In the genomic region with DNA sequence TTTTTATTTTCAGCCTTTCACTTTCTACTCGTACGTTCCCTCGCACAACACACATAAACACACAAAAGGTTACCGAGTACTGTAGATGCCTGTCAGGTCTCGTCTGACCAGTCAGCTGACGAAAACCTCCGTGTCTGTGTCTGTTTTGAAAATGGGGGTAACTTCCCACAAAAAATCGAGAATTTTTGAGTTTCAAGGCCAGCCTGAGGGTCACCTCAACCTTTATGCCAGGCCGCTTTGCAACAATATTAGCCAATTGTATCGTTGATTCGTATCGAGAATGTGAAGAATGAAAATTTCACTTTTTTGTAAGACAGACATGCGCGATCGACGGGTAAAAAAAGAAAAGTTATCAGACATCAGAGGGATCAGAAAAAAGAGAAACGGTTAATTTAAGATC, we compare ENCODE assay signal across 5 worm cellular contexts.
TF ChIP-seq lines count a peak whose summit lies in the region.

No protein-coding gene starts in this region.

TF ChIP-seq in whole organism, L1 larva, 84 proteins besides CTCF, POLR2A, EP300 and RAD21 (continues in another document):
- TF ChIP-seq ces-1 (GFP tag; optimal IDR thresholded peaks at IDR 0.05; lab: Kevin White, UChicago) (no peak), lsy-2 (tag; optimal IDR thresholded peaks at IDR 0.05; lab: Kevin White, UChicago) (peak; percentile 56 to 84), sup-37 (GFP tag; optimal IDR thresholded peaks at IDR 0.05; lab: Kevin White, UChicago) (no peak), snu-23 (GFP tag; optimal IDR thresholded peaks at IDR 0.05; lab: Kevin White, UChicago) (peak; percentile 83), nhr-85 (tag; lab: Kevin White, UChicago) (peak; percentile 100), efl-3 (GFP tag; optimal IDR thresholded peaks at IDR 0.05; lab: Kevin White, UChicago) (no peak), unc-86 (tag; optimal IDR thresholded peaks at IDR 0.05; lab: Kevin White, UChicago) (no peak), ceh-88 (GFP tag; IDR thresholded peaks at IDR 0.05; lab: Robert Waterston, UW) (peak; percentile 29; the same call in 1 of the 2 replicates), dpl-1 (GFP tag; optimal IDR thresholded peaks at IDR 0.05; lab: Kevin White, UChicago) (peak in 2 of 3 experiments; percentile 22 to 36), isw-1 (GFP tag; IDR thresholded peaks at IDR 0.05; lab: Robert Waterston, UW) (no peak), mab-9 (GFP tag; IDR thresholded peaks at IDR 0.05; lab: Robert Waterston, UW) (0 out of 2 replicates have a peak, but pooled peaks have one; percentile 23), fkh-4 (tag; optimal IDR thresholded peaks at IDR 0.05; lab: Kevin White, UChicago; ENCODE audit: borderline replicate concordance) (no peak), nhr-19 (GFP tag; conservative IDR thresholded peaks at IDR 0.05; lab: Robert Waterston, UW) (peak; percentile 41; the same call in 1 of the 2 replicates), grh-1 (GFP tag; IDR thresholded peaks at IDR 0.05; lab: Robert Waterston, UW) (peak; percentile 87), lin-13 (GFP tag; optimal IDR thresholded peaks at IDR 0.05; lab: Kevin White, UChicago) (peak; percentile 55), pag-3 (tag; optimal IDR thresholded peaks at IDR 0.05; lab: Kevin White, UChicago; ENCODE audit: borderline replicate concordance, insufficient read depth) (no peak)

TF ChIP-seq in whole organism, L2 larva, 48 proteins besides CTCF, POLR2A, EP300 and RAD21 (continues in another document):
- TF ChIP-seq unc-55 (GFP tag; optimal IDR thresholded peaks at IDR 0.05; lab: Kevin White, UChicago) (no peak), alr-1 (tag; optimal IDR thresholded peaks at IDR 0.05; lab: Kevin White, UChicago) (no peak), mdl-1 (tag; optimal IDR thresholded peaks at IDR 0.05; lab: Kevin White, UChicago) (no peak), ama-1 (optimal IDR thresholded peaks at IDR 0.05; lab: Kevin White, UChicago) (no peak), elt-1 (tag; optimal IDR thresholded peaks at IDR 0.05; lab: Kevin White, UChicago) (no peak), egl-27 (tag; optimal IDR thresholded peaks at IDR 0.05; lab: Kevin White, UChicago) (peak; percentile 32), elt-3 (tag; optimal IDR thresholded peaks at IDR 0.05; lab: Kevin White, UChicago) (no peak), nhr-77 (tag; optimal IDR thresholded peaks at IDR 0.05; lab: Kevin White, UChicago) (no peak), nhr-11 (tag; optimal IDR thresholded peaks at IDR 0.05; lab: Kevin White, UChicago) (no peak), snpc-4 (tag; optimal IDR thresholded peaks at IDR 0.05; lab: Kevin White, UChicago) (peak; percentile 16), dmd-4 (tag; optimal IDR thresholded peaks at IDR 0.05; lab: Kevin White, UChicago) (no peak), nhr-6 (tag; optimal IDR thresholded peaks at IDR 0.05; lab: Kevin White, UChicago) (peak; percentile 73), nhr-10 (tag; optimal IDR thresholded peaks at IDR 0.05; lab: Kevin White, UChicago) (no peak), F13H6.1 (tag; optimal IDR thresholded peaks at IDR 0.05; lab: Kevin White, UChicago) (peak; percentile 48), ztf-1 (GFP tag; conservative IDR thresholded peaks at IDR 0.05; lab: Robert Waterston, UW) (no peak), ztf-4 (tag; optimal IDR thresholded peaks at IDR 0.05; lab: Kevin White, UChicago) (peak; percentile 16), zag-1 (tag; optimal IDR thresholded peaks at IDR 0.05; lab: Kevin White, UChicago) (no peak), lin-11 (tag; optimal IDR thresholded peaks at IDR 0.05; lab: Kevin White, UChicago) (no peak), lin-39 (tag; optimal IDR thresholded peaks at IDR 0.05; lab: Kevin White, UChicago) (no peak)

TF ChIP-seq in whole organism, L3 larva, 47 proteins besides CTCF, POLR2A, EP300 and RAD21 (continues in another document):
- TF ChIP-seq elt-2 (tag; optimal IDR thresholded peaks at IDR 0.05; lab: Kevin White, UChicago) (no peak), ztf-4 (tag; optimal IDR thresholded peaks at IDR 0.05; lab: Kevin White, UChicago) (no peak), R02D3.7 (tag; optimal IDR thresholded peaks at IDR 0.05; lab: Kevin White, UChicago) (peak; percentile 6), mml-1 (tag; optimal IDR thresholded peaks at IDR 0.05; lab: Kevin White, UChicago) (no peak), nhr-23 (tag; optimal IDR thresholded peaks at IDR 0.05; lab: Kevin White, UChicago) (peak; percentile 66), fkh-10 (GFP tag; optimal IDR thresholded peaks at IDR 0.05; lab: Kevin White, UChicago) (no peak), nfya-1 (tag; optimal IDR thresholded peaks at IDR 0.05; lab: Kevin White, UChicago; ENCODE audit: insufficient read depth) (peak; percentile 1), ceh-9 (tag; optimal IDR thresholded peaks at IDR 0.05; lab: Kevin White, UChicago) (no peak), ama-1 (optimal IDR thresholded peaks at IDR 0.05; lab: Kevin White, UChicago) (no peak), elt-1 (tag; optimal IDR thresholded peaks at IDR 0.05; lab: Kevin White, UChicago) (peak; percentile 29), mdl-1 (tag; optimal IDR thresholded peaks at IDR 0.05; lab: Kevin White, UChicago) (no peak), daf-12 (tag; optimal IDR thresholded peaks at IDR 0.05; lab: Kevin White, UChicago) (no peak), nhr-43 (tag; optimal IDR thresholded peaks at IDR 0.05; lab: Kevin White, UChicago; ENCODE audit: poor library complexity, severe bottlenecking) (peak; percentile 10), unc-39 (tag; optimal IDR thresholded peaks at IDR 0.05; lab: Kevin White, UChicago) (no peak), nhr-25 (tag; optimal IDR thresholded peaks at IDR 0.05; lab: Kevin White, UChicago) (peak; percentile 97), ceh-82 (tag; optimal IDR thresholded peaks at IDR 0.05; lab: Kevin White, UChicago) (no peak), aly-2 (tag; optimal IDR thresholded peaks at IDR 0.05; lab: Kevin White, UChicago) (no peak), hmg-11 (tag; optimal IDR thresholded peaks at IDR 0.05; lab: Kevin White, UChicago) (no peak), lsy-12 (tag; optimal IDR thresholded peaks at IDR 0.05; lab: Kevin White, UChicago) (no peak)

TF ChIP-seq in whole organism, L4 larva, 104 proteins besides CTCF, POLR2A, EP300 and RAD21 (continues in another document):
- TF ChIP-seq lin-38 (GFP tag; IDR thresholded peaks at IDR 0.05; lab: Robert Waterston, UW) (0 out of 2 replicates have a peak, but pooled peaks have one; percentile 27), nhr-11 (tag; optimal IDR thresholded peaks at IDR 0.05; lab: Kevin White, UChicago) (no peak), zip-2 (tag; optimal IDR thresholded peaks at IDR 0.05; lab: Kevin White, UChicago) (no peak), snpc-4 (tag; optimal IDR thresholded peaks at IDR 0.05; lab: Kevin White, UChicago) (no peak), nhr-237 (tag; optimal IDR thresholded peaks at IDR 0.05; lab: Kevin White, UChicago) (no peak), php-3 (GFP tag; IDR thresholded peaks at IDR 0.05; lab: Robert Waterston, UW) (no peak), aha-1 (tag; lab: Kevin White, UChicago) (no peak), lin-39 (tag; optimal IDR thresholded peaks at IDR 0.05; lab: Kevin White, UChicago) (no peak), ceh-32 (tag; optimal IDR thresholded peaks at IDR 0.05; lab: Kevin White, UChicago; ENCODE audit: poor library complexity) (no peak), T26A8.4 (GFP tag; IDR thresholded peaks at IDR 0.05; lab: Robert Waterston, UW) (no peak), mxl-2 (GFP tag; conservative IDR thresholded peaks at IDR 0.05; lab: Robert Waterston, UW) (no peak), nhr-41 (GFP tag; IDR thresholded peaks at IDR 0.05; lab: Robert Waterston, UW) (no peak), ztf-7 (tag; optimal IDR thresholded peaks at IDR 0.05; lab: Kevin White, UChicago) (no peak), tag-97 (GFP tag; IDR thresholded peaks at IDR 0.05; lab: Robert Waterston, UW) (no peak), lim-7 (GFP tag; IDR thresholded peaks at IDR 0.05; lab: Robert Waterston, UW) (no peak), unc-39 (tag; optimal IDR thresholded peaks at IDR 0.05; lab: Kevin White, UChicago) (no peak), T20F7.1 (GFP tag; optimal IDR thresholded peaks at IDR 0.05; lab: Kevin White, UChicago) (no peak), lir-3 (tag; optimal IDR thresholded peaks at IDR 0.05; lab: Kevin White, UChicago) (no peak), nhr-102 (tag; optimal IDR thresholded peaks at IDR 0.05; lab: Kevin White, UChicago) (no peak), unc-130 (GFP tag; optimal IDR thresholded peaks at IDR 0.05; lab: Kevin White, UChicago) (no peak), dpl-1 (GFP tag; optimal IDR thresholded peaks at IDR 0.05; lab: Kevin White, UChicago) (no peak)

TF ChIP-seq in whole organism, young adult, 124 proteins besides CTCF, POLR2A, EP300 and RAD21:
- TF ChIP-seq ceh-27 (GFP tag; optimal IDR thresholded peaks at IDR 0.05; lab: Kevin White, UChicago) (peak; percentile 68), ztf-26 (tag; optimal IDR thresholded peaks at IDR 0.05; lab: Kevin White, UChicago) (peak; percentile 17), madf-6 (GFP tag; IDR thresholded peaks at IDR 0.05; lab: Robert Waterston, UW) (no peak), lin-40 (tag; optimal IDR thresholded peaks at IDR 0.05; lab: Kevin White, UChicago) (peak; percentile 56)
